Fruit fly (Drosophila melanogaster) whole organism, embryonic: ENCODE measurements around the gene frj.

ENCODE experiments used
- CG1792 ChIP-seq: fragments of 200-800 bp; sonication (Bioruptor generic); optimal IDR thresholded peaks from 2 replicates; lab custom pipeline; 2016; ENCODE audit warnings: missing biosample characterization, missing genetic modification characterization
- CG2678 ChIP-seq: fragments of 200-800 bp; sonication (Bioruptor generic); optimal IDR thresholded peaks from 3 replicates; lab custom pipeline; 2019; ENCODE audit warnings: missing biosample characterization, mild to moderate bottlenecking, missing genetic modification characterization, moderate library complexity
- CG6765 ChIP-seq: fragments of 200-800 bp; sonication (Bioruptor generic); optimal IDR thresholded peaks from 3 replicates; lab custom pipeline; 2017; ENCODE audit warnings: missing biosample characterization, mild to moderate bottlenecking, missing genetic modification characterization
- CG7556 ChIP-seq: fragments of 200-800 bp; sonication (Bioruptor generic); optimal IDR thresholded peaks from 2 replicates; lab custom pipeline; 2017; ENCODE audit warnings: missing biosample characterization, mild to moderate bottlenecking, missing genetic modification characterization
- CG8388 ChIP-seq: fragments of 200-800 bp; sonication (Bioruptor generic); optimal IDR thresholded peaks from 2 replicates; lab custom pipeline; 2019; ENCODE audit warnings: missing biosample characterization, mild to moderate bottlenecking, missing genetic modification characterization, moderate library complexity
- Dfd ChIP-seq, 2 experiments: fragments of >200 bp; optimal IDR thresholded peaks; 2 replicates each; lab custom pipeline; 2017; ENCODE audit warnings: missing biosample characterization in 2 of 2, missing genetic modification characterization in 2 of 2
- Hr78 ChIP-seq, 2 experiments: fragments of 200-800 bp in 1 of 2; fragments of >200 bp in 1 of 2; sonication (Bioruptor generic) in 1 of 2; optimal IDR thresholded peaks; 2 replicates each; lab custom pipeline; 2017 to 2019; ENCODE audit warnings: missing biosample characterization in 2 of 2, missing genetic modification characterization in 2 of 2, mild to moderate bottlenecking in 1 of 2, moderate library complexity in 1 of 2
- bcd ChIP-seq: fragments of 200-800 bp; sonication (Bioruptor generic); optimal IDR thresholded peaks from 2 replicates; lab custom pipeline; 2017; ENCODE audit warnings: missing biosample characterization, mild to moderate bottlenecking, missing genetic modification characterization
- her ChIP-seq: fragments of 200-800 bp; sonication (Bioruptor generic); optimal IDR thresholded peaks from 2 replicates; lab custom pipeline; 2016; ENCODE audit warnings: missing biosample characterization, missing genetic modification characterization
- otp ChIP-seq: fragments of 200-800 bp; sonication (Bioruptor generic); IDR thresholded peaks from 3 replicates; pipeline ENCODE4, ENCODE4 v1.3.6; 2022; ENCODE audit warnings: missing biosample characterization, missing genetic modification characterization
- p53 ChIP-seq: fragments of 200-800 bp; sonication (Bioruptor generic); optimal IDR thresholded peaks from 2 replicates; lab custom pipeline; 2016; ENCODE audit warnings: missing biosample characterization, missing genetic modification characterization

DNA sequence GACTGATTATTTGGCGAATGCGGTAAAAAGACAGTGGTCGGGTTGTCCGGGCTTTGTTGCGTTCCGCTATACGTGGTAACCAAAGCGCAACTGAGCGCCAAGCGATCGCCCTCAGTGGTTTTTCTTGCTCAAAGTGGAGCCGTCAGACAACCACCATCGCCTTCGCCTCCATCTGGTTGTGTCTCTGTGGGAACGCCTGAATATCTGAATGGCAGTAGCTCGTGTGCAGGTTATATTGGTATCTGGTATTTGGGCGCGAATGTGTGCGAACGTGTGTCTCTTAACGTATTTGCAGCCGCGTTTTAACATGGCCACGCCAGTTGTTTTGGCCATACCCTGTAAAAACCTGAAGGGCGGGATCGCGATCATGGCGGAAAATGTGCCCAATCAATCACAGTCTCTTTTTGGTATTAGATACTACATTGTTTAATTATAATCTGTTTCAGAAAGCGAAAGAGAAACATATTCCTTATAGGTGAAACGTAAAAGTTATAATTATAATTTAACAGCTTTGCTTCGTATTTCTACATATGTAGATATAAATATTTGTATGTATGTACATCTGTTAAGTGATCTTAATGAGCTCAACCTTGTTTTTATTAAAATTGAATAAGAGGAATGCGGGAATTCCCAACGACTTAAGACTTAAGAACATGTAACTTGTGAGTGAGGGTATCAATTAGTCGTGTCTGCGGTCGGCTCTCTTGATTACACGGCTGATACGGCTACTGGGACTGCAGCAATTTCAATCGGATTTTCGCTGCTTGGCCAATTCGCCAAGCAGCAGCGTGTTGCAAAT, 16.3 kb downstream of the frj start:
- TF ChIP-seq CG2678 (peak; percentile 60), p53 (GFP tag; lab: Kevin White, UChicago) (no peak), bcd (GFP tag; lab: Kevin White, UChicago) (peak; percentile 38), CG8388 (GFP tag; lab: Kevin White, UChicago) (no peak), CG7556 (peak; percentile 8), her (GFP tag; lab: Kevin White, UChicago) (no peak), CG1792 (GFP tag; lab: Kevin White, UChicago) (no peak), Dfd (GFP tag; optimal IDR thresholded peaks at IDR 0.05; lab: Kevin White, UChicago) (no peak), otp (no peak), CG6765 (GFP tag; lab: Kevin White, UChicago) (no peak), Hr78 (GFP tag; optimal IDR thresholded peaks at IDR 0.05; lab: Kevin White, UChicago) (no peak)
